Worm (Caenorhabditis elegans) whole organism, midembryonic: ENCODE results near the gene gphr-2.

Experiments
- T22C8.4 ChIP-seq: fragments of 200-800 bp; sonication (Bioruptor generic); IDR thresholded peaks from 2 replicates; pipeline ENCODE4 v1.3.6; 2022; ENCODE audit warnings: missing genetic modification characterization, missing compliant biosample characterization
- cog-1 ChIP-seq: sonication (generic microtip); optimal IDR thresholded peaks from 2 replicates; lab custom pipeline; 2016; ENCODE audit warnings: missing genetic modification characterization, missing compliant biosample characterization
- flt-1 ChIP-seq: fragments of 200-800 bp; sonication (Bioruptor generic); IDR thresholded peaks from 2 replicates; pipeline ENCODE4 v1.3.6; 2022; ENCODE audit warnings: missing genetic modification characterization, missing compliant biosample characterization
- klf-2 ChIP-seq: fragments of 200-800 bp; sonication (Bioruptor generic); conservative IDR thresholded peaks from 2 replicates; pipeline ENCODE4 v1.3.6; 2022; ENCODE audit warnings: missing genetic modification reagents, missing genetic modification characterization, missing compliant biosample characterization
- med-1 ChIP-seq: sonication (generic microtip); optimal IDR thresholded peaks from 2 replicates; lab custom pipeline; 2017; ENCODE audit warnings: missing genetic modification characterization, mild to moderate bottlenecking, missing compliant biosample characterization, antibody characterized with exemption, missing genetic modification reagents; ENCODE audit not compliant: insufficient read depth
- ref-1 ChIP-seq: fragments of 200-800 bp; sonication (Bioruptor generic); conservative IDR thresholded peaks from 2 replicates; pipeline ENCODE4 v1.3.6; 2022; ENCODE audit warnings: missing genetic modification reagents, missing genetic modification characterization, missing compliant biosample characterization
- tab-1 ChIP-seq: fragments of 200-800 bp; sonication (Bioruptor generic); IDR thresholded peaks from 2 replicates; pipeline ENCODE4 v1.3.6; 2022; ENCODE audit warnings: missing genetic modification characterization, missing compliant biosample characterization
- ztf-23 ChIP-seq: fragments of 200-800 bp; sonication (Bioruptor generic); IDR thresholded peaks from 2 replicates; pipeline ENCODE4 v1.3.6; 2022; ENCODE audit warnings: missing genetic modification reagents, missing genetic modification characterization, missing compliant biosample characterization
- ztf-29 ChIP-seq: fragments of 200-800 bp; sonication (Bioruptor generic); IDR thresholded peaks from 2 replicates; pipeline ENCODE4 v1.3.6; 2022; ENCODE audit warnings: missing genetic modification reagents, missing genetic modification characterization, missing compliant biosample characterization

DNA sequence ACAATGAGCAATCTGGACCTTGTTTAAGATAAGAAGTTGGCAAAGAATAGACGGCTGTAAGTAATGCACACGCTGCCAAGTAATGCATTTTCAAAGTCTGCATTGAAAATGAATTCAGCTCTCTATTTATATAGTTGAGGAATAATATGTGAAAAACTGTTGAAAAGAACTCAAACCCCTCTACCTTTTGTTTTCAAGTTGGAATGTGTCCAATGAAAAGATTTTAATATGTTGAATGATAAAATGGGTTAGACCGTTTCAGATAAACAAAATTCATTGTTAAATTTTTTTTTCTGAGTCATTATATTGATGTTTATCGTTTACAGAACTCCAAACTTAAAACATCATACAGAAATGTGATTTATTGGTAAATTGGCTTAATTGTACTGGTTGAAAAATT, 44.1 kb downstream of the gphr-2 start, which contains the start of gene E02H4.8:
- TF ChIP-seq ztf-23 (GFP tag; lab: Robert Waterston, UW) = no peak
- no peak for TF ChIP-seq tab-1 (GFP tag; lab: Robert Waterston, UW)
- TF ChIP-seq flt-1 (GFP tag; lab: Robert Waterston, UW) = no peak
- no peak for TF ChIP-seq cog-1
- TF ChIP-seq med-1 = no peak
- no peak for TF ChIP-seq klf-2 (GFP tag; lab: Robert Waterston, UW)
- TF ChIP-seq ztf-29 (GFP tag; lab: Robert Waterston, UW) = no peak
- no peak for TF ChIP-seq T22C8.4 (GFP tag; lab: Robert Waterston, UW)
- TF ChIP-seq ref-1 (GFP tag; lab: Robert Waterston, UW) = no peak
